Fruit fly (Drosophila melanogaster): Measurements from ENCODE around the gene CG6178.

dm6 chr3R:24122369-24122768 lies 29.8 kb upstream of the CG6178 start:
- no peak for TF ChIP-seq GATAd (GFP tag; optimal IDR thresholded peaks at IDR 0.05)
- no peak for TF ChIP-seq brk (GFP tag; optimal IDR thresholded peaks at IDR 0.05)
- TF ChIP-seq h (GFP tag; optimal IDR thresholded peaks at IDR 0.05), result no peak
- no peak for TF ChIP-seq sage (GFP tag; optimal IDR thresholded peaks at IDR 0.05)
- TF ChIP-seq dmrt93B (GFP tag; optimal IDR thresholded peaks at IDR 0.05), result no peak
- no peak for TF ChIP-seq Dfd (GFP tag; optimal IDR thresholded peaks at IDR 0.05)
